Worm (Caenorhabditis elegans): ENCODE measurements around the gene Y38H8A.1.

DNA sequence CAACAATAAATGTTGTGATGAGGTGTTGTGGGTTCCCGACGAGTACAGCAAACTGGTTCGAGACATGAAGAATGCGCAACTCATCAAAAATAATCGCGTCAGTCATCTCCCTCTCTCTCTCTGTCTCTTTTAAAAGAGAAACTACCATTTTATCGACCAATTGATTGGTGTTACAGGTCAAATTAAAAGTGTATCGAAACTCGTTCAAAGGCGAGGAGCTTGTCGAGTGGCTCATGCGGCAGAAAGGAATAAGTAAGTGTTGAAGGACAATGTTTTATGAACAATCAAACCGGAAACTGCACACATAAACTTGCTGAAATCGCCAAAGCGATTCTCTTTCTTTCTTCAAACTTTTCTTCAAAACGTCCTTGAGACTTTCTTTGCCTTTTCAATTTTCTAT is 11.2 kb downstream of the Y38H8A.1 start:
- TF ChIP-seq mdl-1 (tag; optimal IDR thresholded peaks at IDR 0.05) (no peak), nhr-11 (tag; optimal IDR thresholded peaks at IDR 0.05) (no peak), tra-1 (GFP tag; IDR thresholded peaks at IDR 0.05) (no peak), daf-12 (tag; optimal IDR thresholded peaks at IDR 0.05) (no peak), aly-2 (tag; optimal IDR thresholded peaks at IDR 0.05) (no peak), R02D3.7 (tag; optimal IDR thresholded peaks at IDR 0.05) (no peak), daf-8 (GFP tag; IDR thresholded peaks at IDR 0.05) (no peak), daf-16 (GFP tag; optimal IDR thresholded peaks at IDR 0.05) (no peak), daf-16 (tag; optimal IDR thresholded peaks at IDR 0.05) (no peak), fos-1 (tag; optimal IDR thresholded peaks at IDR 0.05) (no peak), ceh-28 (tag; optimal IDR thresholded peaks at IDR 0.05) (no peak)
